Worm (Caenorhabditis elegans): ENCODE measurements around the gene C51E3.9.

C51E3.9 gene

ce11 chrV:10104785-10105310 is 40.9 kb upstream of the C51E3.9 start, which contains the start of gene ugt-17:
Gene ugt-17 (minus strand): TSS chrV:10104964.
- TF ChIP-seq hlh-15 (tag; optimal IDR thresholded peaks at IDR 0.05) (no peak), ceh-22 (tag; optimal IDR thresholded peaks at IDR 0.05) (no peak), fax-1 (tag; optimal IDR thresholded peaks at IDR 0.05) (no peak), T23F11.4 (GFP tag; optimal IDR thresholded peaks at IDR 0.05) (no peak), hlh-6 (tag; optimal IDR thresholded peaks at IDR 0.05) (no peak), ceh-45 (GFP tag; IDR thresholded peaks at IDR 0.05) (no peak), fkh-6 (tag; optimal IDR thresholded peaks at IDR 0.05) (no peak), gmeb-2 (tag; optimal IDR thresholded peaks at IDR 0.05) (no peak), ets-4 (tag; optimal IDR thresholded peaks at IDR 0.05) (no peak), pha-4 (tag; optimal IDR thresholded peaks at IDR 0.05) (no peak), pros-1 (tag; optimal IDR thresholded peaks at IDR 0.05) (no peak), mec-3 (tag; optimal IDR thresholded peaks at IDR 0.05; ENCODE audit: borderline replicate concordance) (no peak), tbx-7 (tag; optimal IDR thresholded peaks at IDR 0.05) (no peak), pat-9 (tag; optimal IDR thresholded peaks at IDR 0.05) (no peak), dve-1 (tag; optimal IDR thresholded peaks at IDR 0.05) (no peak), F13H6.1 (tag; optimal IDR thresholded peaks at IDR 0.05) (no peak), dmd-4 (tag; optimal IDR thresholded peaks at IDR 0.05; ENCODE audit: borderline replicate concordance) (no peak), ttx-3 (tag; optimal IDR thresholded peaks at IDR 0.05) (no peak), fkh-10 (GFP tag; optimal IDR thresholded peaks at IDR 0.05) (no peak), ceh-30 (tag; optimal IDR thresholded peaks at IDR 0.05) (no peak)

ce11 chrV:10105412-10105811 is 40.3 kb upstream of the C51E3.9 start, which contains the start of gene C08B6.2:
Gene C08B6.2 (plus strand): TSS chrV:10105712.
- TF ChIP-seq pha-2 (tag; optimal IDR thresholded peaks at IDR 0.05) (no peak), elt-2 (tag; optimal IDR thresholded peaks at IDR 0.05) (no peak), ref-2 (tag; optimal IDR thresholded peaks at IDR 0.05) (no peak), elt-4 (tag; optimal IDR thresholded peaks at IDR 0.05) (no peak), ets-4 (tag; optimal IDR thresholded peaks at IDR 0.05) (no peak), fax-1 (tag; optimal IDR thresholded peaks at IDR 0.05) (no peak), K02D7.2 (tag; optimal IDR thresholded peaks at IDR 0.05) (no peak), ceh-45 (GFP tag; IDR thresholded peaks at IDR 0.05) (no peak), pat-9 (tag; optimal IDR thresholded peaks at IDR 0.05) (no peak), ceh-48 (tag; optimal IDR thresholded peaks at IDR 0.05) (no peak)

ce11 chrV:10107309-10107708 is 38.4 kb upstream of the C51E3.9 start, which contains the start of gene C08B6.11:
Gene C08B6.11 (plus strand): TSS chrV:10107609.
- no peak for TF ChIP-seq ceh-18 (tag; optimal IDR thresholded peaks at IDR 0.05)

DNA sequence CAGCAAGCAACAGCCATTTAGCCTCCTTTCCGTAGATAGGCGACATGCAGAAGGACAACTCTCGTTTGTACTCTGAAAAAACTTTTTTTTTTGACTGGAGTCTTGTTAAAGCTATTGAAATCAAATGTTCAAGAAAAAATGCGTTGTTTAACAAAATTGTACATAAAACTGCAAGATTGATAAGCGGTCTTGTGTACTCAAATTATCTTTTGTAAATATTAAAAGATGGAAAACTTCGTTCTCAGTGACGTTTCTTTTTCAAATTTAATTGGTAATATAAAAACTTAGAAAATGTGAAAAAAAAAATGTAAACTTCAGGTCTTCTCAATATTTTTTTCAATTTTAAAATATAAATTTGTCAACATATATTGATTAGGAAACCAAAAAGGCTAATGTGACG is 34.6 kb upstream of the C51E3.9 start:
- TF ChIP-seq unc-86 (tag; optimal IDR thresholded peaks at IDR 0.05) (no peak), ets-4 (tag; optimal IDR thresholded peaks at IDR 0.05) (no peak), pag-3 (tag; optimal IDR thresholded peaks at IDR 0.05; ENCODE audit: borderline replicate concordance) (no peak), nhr-232 (tag; optimal IDR thresholded peaks at IDR 0.05) (no peak), pqm-1 (tag; optimal IDR thresholded peaks at IDR 0.05) (no peak)

DNA sequence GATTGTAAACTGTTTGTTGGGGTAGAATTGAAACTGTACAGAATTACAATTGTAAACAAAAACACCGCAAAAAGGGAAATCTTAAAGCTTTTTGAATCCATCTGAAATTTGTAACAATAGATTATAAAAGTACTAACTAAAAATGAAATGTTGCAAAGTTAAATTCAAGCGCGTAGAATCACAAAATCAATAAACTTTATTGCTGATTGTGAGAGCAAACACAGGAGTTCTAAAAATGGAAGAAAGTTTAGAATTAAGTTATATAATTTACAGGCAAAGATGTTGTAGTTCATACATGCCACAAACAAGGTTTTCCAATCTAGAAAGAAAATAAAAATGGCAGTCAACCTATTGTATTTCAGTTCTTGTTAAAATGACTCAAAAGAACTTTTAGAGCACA is 33.6 kb upstream of the C51E3.9 start, which contains the start of gene C08B6.3:
TSS of gene C08B6.3 (minus strand) at position 101 of the 400 bp plus-strand sequence.
- TF ChIP-seq ets-4 (tag; optimal IDR thresholded peaks at IDR 0.05) (no peak), ttx-3 (tag; optimal IDR thresholded peaks at IDR 0.05) (no peak), nhr-11 (tag; optimal IDR thresholded peaks at IDR 0.05) (no peak)

- TF ChIP-seq F13H6.1 (tag; optimal IDR thresholded peaks at IDR 0.05) (no peak), C38D4.7 (GFP tag; optimal IDR thresholded peaks at IDR 0.05) (no peak), unc-55 (GFP tag; optimal IDR thresholded peaks at IDR 0.05) (no peak), rnt-1 (tag; optimal IDR thresholded peaks at IDR 0.05) (no peak), tbx-2 (tag; optimal IDR thresholded peaks at IDR 0.05) (no peak), tbx-7 (tag; optimal IDR thresholded peaks at IDR 0.05) (no peak), ceh-30 (tag; optimal IDR thresholded peaks at IDR 0.05) (no peak), sox-4 (tag; optimal IDR thresholded peaks at IDR 0.05) (no peak), pag-3 (tag; optimal IDR thresholded peaks at IDR 0.05; ENCODE audit: borderline replicate concordance) (no peak), eyg-1 (tag; optimal IDR thresholded peaks at IDR 0.05) (no peak), hlh-13 (GFP tag; optimal IDR thresholded peaks at IDR 0.05) (no peak), dve-1 (tag; optimal IDR thresholded peaks at IDR 0.05) (no peak), pqm-1 (tag; optimal IDR thresholded peaks at IDR 0.05) (no peak), sdc-2 (tag; optimal IDR thresholded peaks at IDR 0.05) (no peak), syd-9 (tag; optimal IDR thresholded peaks at IDR 0.05) (no peak), fkh-6 (tag; optimal IDR thresholded peaks at IDR 0.05) (no peak), C08G9.2 (tag; optimal IDR thresholded peaks at IDR 0.05) (no peak), che-1 (tag; optimal IDR thresholded peaks at IDR 0.05) (no peak), ceh-48 (tag; optimal IDR thresholded peaks at IDR 0.05) (no peak)
These were observed 31.4 kb upstream of the C51E3.9 start, which contains the start of gene cht-5 for ce11 chrV:10114329-10114728. Gene cht-5 (plus strand): TSS chrV:10114629.

All from whole organism, late embryonic.